Fruit fly (Drosophila melanogaster): Measurements from ENCODE around the gene AdipoR.

The AdipoR gene

dm6 chr3R:22536504-22537423 lies 10.9 kb downstream of the AdipoR start:
- no peak for TF ChIP-seq N (GFP tag; optimal IDR thresholded peaks at IDR 0.05)
- peak; percentile 61 for TF ChIP-seq ey (GFP tag; optimal IDR thresholded peaks at IDR 0.05)
- no peak for TF ChIP-seq Jra (GFP tag; optimal IDR thresholded peaks at IDR 0.05)
- TF ChIP-seq sv (GFP tag; optimal IDR thresholded peaks at IDR 0.05), result no peak
- TF ChIP-seq Rel (GFP tag; optimal IDR thresholded peaks at IDR 0.05), result no peak
- TF ChIP-seq Rel (tag; optimal IDR thresholded peaks at IDR 0.05), result no peak
- peak; percentile 72 for TF ChIP-seq h (GFP tag; optimal IDR thresholded peaks at IDR 0.05)
- no peak for TF ChIP-seq GATAd (GFP tag; optimal IDR thresholded peaks at IDR 0.05)
- TF ChIP-seq Dif (GFP tag; optimal IDR thresholded peaks at IDR 0.05; ENCODE audit: partially characterized antibody), result no peak
- peak; percentile 41 for TF ChIP-seq Hnf4 (GFP tag; optimal IDR thresholded peaks at IDR 0.05)
- no peak for TF ChIP-seq Myc (optimal IDR thresholded peaks at IDR 0.05)
- TF ChIP-seq Hr78 (GFP tag; optimal IDR thresholded peaks at IDR 0.05), result no peak
- TF ChIP-seq OdsH (GFP tag; optimal IDR thresholded peaks at IDR 0.05), result peak; percentile 53
- TF ChIP-seq jim (GFP tag; optimal IDR thresholded peaks at IDR 0.05), result no peak
- TF ChIP-seq tai (GFP tag; optimal IDR thresholded peaks at IDR 0.05), result no peak
- TF ChIP-seq br (GFP tag; optimal IDR thresholded peaks at IDR 0.05), result peak; percentile 38
- TF ChIP-seq Abd-B (GFP tag; optimal IDR thresholded peaks at IDR 0.05), result no peak
- no peak for TF ChIP-seq CG9705 (GFP tag; optimal IDR thresholded peaks at IDR 0.05)
- TF ChIP-seq CrebA (GFP tag; optimal IDR thresholded peaks at IDR 0.05; ENCODE audit: borderline replicate concordance), result no peak
- TF ChIP-seq brk (GFP tag; optimal IDR thresholded peaks at IDR 0.05), result peak; percentile 37
- TF ChIP-seq dl (GFP tag; optimal IDR thresholded peaks at IDR 0.05; ENCODE audit: insufficient read depth in 1 of 2, partially characterized antibody in 2 of 2), result no peak
- TF ChIP-seq pan (optimal IDR thresholded peaks at IDR 0.05), result no peak
- TF ChIP-seq HLH106 (tag; optimal IDR thresholded peaks at IDR 0.05), result peak; percentile 31
- TF ChIP-seq woc (GFP tag; optimal IDR thresholded peaks at IDR 0.05), result peak; percentile 15
- no peak for TF ChIP-seq Dfd (GFP tag; optimal IDR thresholded peaks at IDR 0.05)
- peak in 1 of 2 experiments; percentile 59 for TF ChIP-seq foxo (GFP tag; optimal IDR thresholded peaks at IDR 0.05)
- peak; percentile 9 for TF ChIP-seq Sp1 (GFP tag; optimal IDR thresholded peaks at IDR 0.05)
- TF ChIP-seq CG32264 (GFP tag; optimal IDR thresholded peaks at IDR 0.05), result no peak
- TF ChIP-seq Vsx2 (GFP tag; optimal IDR thresholded peaks at IDR 0.05; ENCODE audit: partially characterized antibody), result no peak
- TF ChIP-seq Hr83 (GFP tag; optimal IDR thresholded peaks at IDR 0.05; ENCODE audit: poor library complexity, severe bottlenecking), result no peak
- peak; percentile 51 for TF ChIP-seq psq (GFP tag; optimal IDR thresholded peaks at IDR 0.05)
- TF ChIP-seq rgr (GFP tag; optimal IDR thresholded peaks at IDR 0.05), result peak; percentile 60
- no peak for TF ChIP-seq dsf (GFP tag; optimal IDR thresholded peaks at IDR 0.05; ENCODE audit: borderline replicate concordance)
- peak; percentile 5 for TF ChIP-seq sage (GFP tag; optimal IDR thresholded peaks at IDR 0.05)
- TF ChIP-seq dmrt93B (GFP tag; optimal IDR thresholded peaks at IDR 0.05), result no peak
- TF ChIP-seq usp (GFP tag; optimal IDR thresholded peaks at IDR 0.05), result no peak
- TF ChIP-seq Mio (GFP tag; optimal IDR thresholded peaks at IDR 0.05), result no peak
- no peak for TF ChIP-seq lola (GFP tag; optimal IDR thresholded peaks at IDR 0.05)
- peak; percentile 66 for TF ChIP-seq fru (GFP tag; optimal IDR thresholded peaks at IDR 0.05)

dm6 chr3R:22535945-22536344 lies 11.7 kb downstream of the AdipoR start:
- TF ChIP-seq Sp1 (GFP tag; optimal IDR thresholded peaks at IDR 0.05), result no peak
- no peak for TF ChIP-seq Hnf4 (GFP tag; optimal IDR thresholded peaks at IDR 0.05)
- TF ChIP-seq foxo (GFP tag; optimal IDR thresholded peaks at IDR 0.05), result no peak
- no peak for TF ChIP-seq GATAd (GFP tag; optimal IDR thresholded peaks at IDR 0.05)
- TF ChIP-seq Rel (GFP tag; optimal IDR thresholded peaks at IDR 0.05), result no peak
- no peak for TF ChIP-seq Rel (tag; optimal IDR thresholded peaks at IDR 0.05)
- TF ChIP-seq Mio (GFP tag; optimal IDR thresholded peaks at IDR 0.05), result no peak
- no peak for TF ChIP-seq jim (GFP tag; optimal IDR thresholded peaks at IDR 0.05)
- no peak for TF ChIP-seq rgr (GFP tag; optimal IDR thresholded peaks at IDR 0.05)
- no peak for TF ChIP-seq Dfd (GFP tag; optimal IDR thresholded peaks at IDR 0.05)
- no peak for TF ChIP-seq Hr83 (GFP tag; optimal IDR thresholded peaks at IDR 0.05; ENCODE audit: poor library complexity, severe bottlenecking)
- TF ChIP-seq Dif (GFP tag; optimal IDR thresholded peaks at IDR 0.05; ENCODE audit: partially characterized antibody), result no peak
- no peak for TF ChIP-seq sage (GFP tag; optimal IDR thresholded peaks at IDR 0.05)
- TF ChIP-seq dsf (GFP tag; optimal IDR thresholded peaks at IDR 0.05; ENCODE audit: borderline replicate concordance), result no peak
- TF ChIP-seq CG32264 (GFP tag; optimal IDR thresholded peaks at IDR 0.05), result no peak
- TF ChIP-seq br (GFP tag; optimal IDR thresholded peaks at IDR 0.05), result no peak
- no peak for TF ChIP-seq CG9705 (GFP tag; optimal IDR thresholded peaks at IDR 0.05)
- TF ChIP-seq Abd-B (GFP tag; optimal IDR thresholded peaks at IDR 0.05), result no peak
- no peak for TF ChIP-seq pan (optimal IDR thresholded peaks at IDR 0.05)
- no peak for TF ChIP-seq Myc (optimal IDR thresholded peaks at IDR 0.05)

Measured in whole organism, wandering third instar larva.